Worm (Caenorhabditis elegans) whole organism, L4/young adult: ENCODE results near the gene gldi-11.

Experiments
- dao-5 ChIP-seq: sonication (generic microtip); optimal IDR thresholded peaks from 2 replicates; lab custom pipeline; 2016; ENCODE audit warnings: missing genotype, missing genetic modification characterization, moderate library complexity, missing compliant biosample characterization
- him-1 ChIP-seq: sonication (generic microtip); optimal IDR thresholded peaks from 2 replicates; lab custom pipeline; 2016; ENCODE audit warnings: missing genotype, missing genetic modification reagents, missing genetic modification characterization, missing compliant biosample characterization

- TF ChIP-seq him-1 (tag; lab: Kevin White, UChicago) (no peak), dao-5 (no peak)
Observed at ce11 chrII:4974448-4974951, 28.9 kb upstream of the gldi-11 start.
